Fruit fly (Drosophila melanogaster) whole organism, embryonic: ENCODE measurements around the gene ssp.

Experiments
- Abd-B ChIP-seq: fragments of 200-800 bp; sonication (Bioruptor generic); optimal IDR thresholded peaks from 2 replicates; lab custom pipeline; 2018; ENCODE audit warnings: missing biosample characterization, mild to moderate bottlenecking, missing genetic modification characterization, moderate library complexity
- Antp ChIP-seq: fragments of 200-800 bp; sonication (Bioruptor generic); optimal IDR thresholded peaks from 3 replicates; lab custom pipeline; 2016; ENCODE audit warnings: missing biosample characterization, missing genetic modification characterization
- CG1024 ChIP-seq: fragments of 200-800 bp; sonication (Bioruptor generic); IDR thresholded peaks from 2 replicates; pipeline ENCODE4 v1.3.6; 2022; ENCODE audit warnings: missing biosample characterization, missing genetic modification characterization
- CG11247 ChIP-seq: fragments of 200-800 bp; sonication (Bioruptor generic); IDR thresholded peaks from 2 replicates; pipeline ENCODE4 v1.3.6; 2022; ENCODE audit warnings: missing biosample characterization, missing genetic modification characterization
- CG12219 ChIP-seq: fragments of 200-800 bp; sonication (Bioruptor generic); optimal IDR thresholded peaks from 3 replicates; lab custom pipeline; 2018; ENCODE audit warnings: missing biosample characterization, mild to moderate bottlenecking, missing genetic modification characterization
- CG12659 ChIP-seq: fragments of 200-800 bp; sonication (Bioruptor generic); optimal IDR thresholded peaks from 3 replicates; lab custom pipeline; 2017; ENCODE audit warnings: mild to moderate bottlenecking, missing biosample characterization, missing genetic modification reagents, missing genetic modification characterization
- CG13287 ChIP-seq: fragments of 200-800 bp; sonication (Bioruptor generic); IDR thresholded peaks from 2 replicates; pipeline ENCODE4 v1.3.6; 2022; ENCODE audit warnings: missing biosample characterization, missing genetic modification characterization; ENCODE audit not compliant: partially characterized antibody
- CG15011 ChIP-seq: fragments of 200-800 bp; sonication (Bioruptor generic); optimal IDR thresholded peaks from 3 replicates; lab custom pipeline; 2018; ENCODE audit warnings: missing biosample characterization, mild to moderate bottlenecking, missing genetic modification characterization
- CG16863 ChIP-seq: fragments of 200-800 bp; sonication (Bioruptor generic); optimal IDR thresholded peaks from 3 replicates; lab custom pipeline; 2016; ENCODE audit warnings: missing biosample characterization, missing genetic modification characterization
- CG17612 ChIP-seq: fragments of 200-800 bp; sonication (Bioruptor generic); IDR thresholded peaks from 2 replicates; pipeline ENCODE4 v1.3.6; 2022; ENCODE audit warnings: missing biosample characterization, missing genetic modification characterization
- CG30431 ChIP-seq: fragments of 200-800 bp; sonication (Bioruptor generic); optimal IDR thresholded peaks from 2 replicates; lab custom pipeline; 2017; ENCODE audit warnings: missing biosample characterization, missing genetic modification characterization
- CG3065 ChIP-seq: fragments of 200-800 bp; sonication (Bioruptor generic); optimal IDR thresholded peaks from 2 replicates; lab custom pipeline; 2016; ENCODE audit warnings: missing biosample characterization, missing genetic modification characterization
- CG3163 ChIP-seq: fragments of 200-800 bp; sonication (Bioruptor generic); optimal IDR thresholded peaks from 3 replicates; lab custom pipeline; 2016; ENCODE audit warnings: missing biosample characterization, missing genetic modification characterization
- CG4328 ChIP-seq: fragments of 200-800 bp; sonication (Bioruptor generic); optimal IDR thresholded peaks from 3 replicates; lab custom pipeline; 2017; ENCODE audit warnings: missing biosample characterization, missing genetic modification reagents, missing genetic modification characterization
- CG4854 ChIP-seq: fragments of 200-800 bp; sonication (Bioruptor generic); optimal IDR thresholded peaks from 2 replicates; lab custom pipeline; 2016; ENCODE audit warnings: missing biosample characterization, missing genetic modification characterization, inconsistent platforms
- CG6683 ChIP-seq: fragments of 200-800 bp; sonication (Bioruptor generic); optimal IDR thresholded peaks from 2 replicates; lab custom pipeline; 2017; ENCODE audit warnings: missing biosample characterization, mild to moderate bottlenecking, missing genetic modification characterization, missing genetic modification reagents
- CG6689 ChIP-seq: fragments of 200-800 bp; sonication (Bioruptor generic); IDR thresholded peaks from 2 replicates; pipeline ENCODE4 v1.3.6; 2022; ENCODE audit warnings: missing biosample characterization, missing genetic modification characterization
- CG9437 ChIP-seq: fragments of 200-800 bp; sonication (Bioruptor generic); optimal IDR thresholded peaks from 2 replicates; lab custom pipeline; 2018; ENCODE audit warnings: missing biosample characterization, mild to moderate bottlenecking, missing genetic modification characterization
- CkIIα-i1 ChIP-seq: fragments of 200-800 bp; sonication (Bioruptor generic); IDR thresholded peaks from 2 replicates; pipeline ENCODE4 v1.3.6; 2022; ENCODE audit warnings: missing biosample characterization, missing genetic modification characterization
- CrebB ChIP-seq: fragments of 200-800 bp; sonication (Bioruptor generic); optimal IDR thresholded peaks from 3 replicates; lab custom pipeline; 2018; ENCODE audit warnings: missing biosample characterization, mild to moderate bottlenecking, missing genetic modification characterization
- Dbx ChIP-seq: fragments of 200-800 bp; sonication (Bioruptor generic); IDR thresholded peaks from 3 replicates; pipeline ENCODE4 v1.3.6; 2022; ENCODE audit warnings: missing biosample characterization, missing genetic modification characterization
- Dfd ChIP-seq, 2 experiments: fragments of >200 bp; optimal IDR thresholded peaks; 2 replicates each; lab custom pipeline; 2017; ENCODE audit warnings: missing biosample characterization in 2 of 2, missing genetic modification characterization in 2 of 2
- Dp ChIP-seq: fragments of 200-800 bp; sonication (Bioruptor generic); optimal IDR thresholded peaks from 2 replicates; lab custom pipeline; 2018; ENCODE audit warnings: missing biosample characterization, mild to moderate bottlenecking, missing genetic modification characterization, moderate library complexity
- Gug ChIP-seq: fragments of 200-800 bp; sonication (Bioruptor generic); IDR thresholded peaks from 4 replicates; pipeline ENCODE4 v1.3.6; 2022; ENCODE audit warnings: missing biosample characterization, missing genetic modification characterization
- H2.0 ChIP-seq: fragments of 200-800 bp; sonication (Bioruptor generic); IDR thresholded peaks from 2 replicates; pipeline ENCODE4 v1.3.6; 2022; ENCODE audit warnings: missing biosample characterization, missing genetic modification characterization
- Hr78 ChIP-seq, 2 experiments: fragments of 200-800 bp in 1 of 2; fragments of >200 bp in 1 of 2; sonication (Bioruptor generic) in 1 of 2; optimal IDR thresholded peaks; 2 replicates each; lab custom pipeline; 2017 to 2019; ENCODE audit warnings: missing biosample characterization in 2 of 2, missing genetic modification characterization in 2 of 2, mild to moderate bottlenecking in 1 of 2, moderate library complexity in 1 of 2
- Lim3 ChIP-seq: fragments of 200-800 bp; sonication (Bioruptor generic); IDR thresholded peaks from 2 replicates; pipeline ENCODE4 v1.3.6; 2022; ENCODE audit warnings: missing biosample characterization, missing genetic modification characterization
- Lpt ChIP-seq: fragments of >200 bp; optimal IDR thresholded peaks from 2 replicates; lab custom pipeline; 2018; ENCODE audit warnings: missing biosample characterization, missing genetic modification characterization
- Meics ChIP-seq: fragments of 200-800 bp; sonication (Bioruptor generic); optimal IDR thresholded peaks from 2 replicates; lab custom pipeline; 2017; ENCODE audit warnings: missing biosample characterization, mild to moderate bottlenecking, missing genetic modification characterization
- NFAT ChIP-seq: fragments of 200-800 bp; sonication (Bioruptor generic); IDR thresholded peaks from 2 replicates; pipeline ENCODE4 v1.3.6; 2022; ENCODE audit warnings: missing biosample characterization, missing genetic modification characterization
- Nf-YB ChIP-seq: fragments of 200-800 bp; sonication (Bioruptor generic); optimal IDR thresholded peaks from 3 replicates; lab custom pipeline; 2019; ENCODE audit warnings: missing biosample characterization, mild to moderate bottlenecking, missing genetic modification characterization, moderate library complexity
- PHDP ChIP-seq: fragments of 200-800 bp; sonication (Bioruptor generic); optimal IDR thresholded peaks from 3 replicates; lab custom pipeline; 2018; ENCODE audit warnings: missing biosample characterization, mild to moderate bottlenecking, missing genetic modification characterization, moderate library complexity
- Sox100B ChIP-seq: fragments of 200-800 bp; sonication (Bioruptor generic); optimal IDR thresholded peaks from 3 replicates; lab custom pipeline; 2018; ENCODE audit warnings: missing biosample characterization, mild to moderate bottlenecking, missing genetic modification characterization
- Stat92E ChIP-seq, 3 experiments: fragments of >200 bp in 2 of 3; fragments of 200-800 bp in 1 of 3; sonication (Bioruptor generic) in 1 of 3; optimal IDR thresholded peaks; 2 replicates each; lab custom pipeline; 2017 to 2019; ENCODE audit warnings: missing biosample characterization in 3 of 3, missing genetic modification characterization in 3 of 3, mild to moderate bottlenecking in 1 of 3, moderate library complexity in 1 of 3
- ab ChIP-seq: fragments of 200-800 bp; sonication (Bioruptor generic); optimal IDR thresholded peaks from 2 replicates; lab custom pipeline; 2016; ENCODE audit warnings: missing biosample characterization, missing genetic modification characterization
- croc ChIP-seq: fragments of 200-800 bp; sonication (Bioruptor generic); conservative IDR thresholded peaks from 3 replicates; pipeline ENCODE4 v1.3.6; 2022; ENCODE audit warnings: missing biosample characterization, missing genetic modification characterization
- da ChIP-seq: fragments of 200-800 bp; sonication (Bioruptor generic); optimal IDR thresholded peaks from 2 replicates; lab custom pipeline; 2016; ENCODE audit warnings: missing biosample characterization, missing genetic modification characterization
- dati ChIP-seq: fragments of 200-800 bp; sonication (Bioruptor generic); IDR thresholded peaks from 2 replicates; pipeline ENCODE4 v1.3.6; 2022; ENCODE audit warnings: missing biosample characterization, missing genetic modification characterization
- dm ChIP-seq: fragments of 200-800 bp; sonication (Bioruptor generic); optimal IDR thresholded peaks from 3 replicates; lab custom pipeline; 2016; ENCODE audit warnings: missing biosample characterization, missing genetic modification characterization
- eve ChIP-seq, 2 experiments: fragments of >200 bp; optimal IDR thresholded peaks; 2 replicates each; lab custom pipeline; 2017; ENCODE audit warnings: missing biosample characterization in 2 of 2, missing genetic modification characterization in 2 of 2
- fd3F ChIP-seq: fragments of 200-800 bp; sonication (Bioruptor generic); optimal IDR thresholded peaks from 2 replicates; lab custom pipeline; 2018; ENCODE audit warnings: missing biosample characterization, mild to moderate bottlenecking, missing genetic modification characterization, moderate library complexity
- gcm2 ChIP-seq: fragments of 200-800 bp; sonication (Bioruptor generic); optimal IDR thresholded peaks from 2 replicates; lab custom pipeline; 2016; ENCODE audit warnings: missing biosample characterization, missing genetic modification characterization
- gt ChIP-seq: fragments of 200-800 bp; sonication (Bioruptor generic); IDR thresholded peaks from 2 replicates; pipeline ENCODE4 v1.3.6; 2022; ENCODE audit warnings: missing biosample characterization, missing genetic modification characterization
- jigr1 ChIP-seq: fragments of 200-800 bp; sonication (Bioruptor generic); IDR thresholded peaks from 3 replicates; pipeline ENCODE4 v1.3.6; 2022; ENCODE audit warnings: missing biosample characterization, missing genetic modification characterization
- mam ChIP-seq: fragments of 200-800 bp; sonication (Bioruptor generic); optimal IDR thresholded peaks from 3 replicates; lab custom pipeline; 2016; ENCODE audit warnings: missing biosample characterization, missing genetic modification characterization
- nerfin-2 ChIP-seq: fragments of 200-800 bp; sonication (Bioruptor generic); IDR thresholded peaks from 2 replicates; pipeline ENCODE4 v1.3.6; 2022; ENCODE audit warnings: missing biosample characterization, missing genetic modification characterization; ENCODE audit not compliant: partially characterized antibody
- org-1 ChIP-seq: fragments of 200-800 bp; sonication (Bioruptor generic); optimal IDR thresholded peaks from 2 replicates; lab custom pipeline; 2017; ENCODE audit warnings: missing biosample characterization, missing genetic modification characterization
- otp ChIP-seq: fragments of 200-800 bp; sonication (Bioruptor generic); IDR thresholded peaks from 3 replicates; pipeline ENCODE4, ENCODE4 v1.3.6; 2022; ENCODE audit warnings: missing biosample characterization, missing genetic modification characterization
- row ChIP-seq: fragments of 200-800 bp; sonication (Bioruptor generic); IDR thresholded peaks from 3 replicates; pipeline ENCODE4 v1.3.6; 2022; ENCODE audit warnings: missing biosample characterization, missing genetic modification characterization
- sens ChIP-seq: fragments of 200-800 bp; sonication (Bioruptor generic); peaks from one replicate; lab custom pipeline; 2016; ENCODE audit warnings: missing biosample characterization, missing genetic modification characterization
- tna ChIP-seq: fragments of 200-800 bp; sonication (Bioruptor generic); IDR thresholded peaks from 2 replicates; pipeline ENCODE4 v1.3.6; 2022; ENCODE audit warnings: missing biosample characterization, missing genetic modification characterization; ENCODE audit not compliant: partially characterized antibody
- tup ChIP-seq: fragments of 200-800 bp; sonication (Bioruptor generic); optimal IDR thresholded peaks from 2 replicates; lab custom pipeline; 2016; ENCODE audit warnings: missing biosample characterization, mild to moderate bottlenecking, missing genetic modification characterization, moderate library complexity

Gene ssp

dm6 chr3L:12124138-12124583, 6.1 kb downstream of the ssp start (continued):
- TF ChIP-seq tna (GFP tag; lab: Robert Waterston, UW) (peak; percentile 16; the same call in 1 of the 2 replicates), CG16863 (GFP tag; lab: Kevin White, UChicago) (no peak), mam (GFP tag; lab: Kevin White, UChicago) (no peak), org-1 (GFP tag; lab: Kevin White, UChicago) (no peak), CG15011 (GFP tag; lab: Kevin White, UChicago) (no peak), otp (GFP tag; lab: Robert Waterston, UW) (peak; percentile 54; the same call in 2 of the 3 replicates), Dfd (GFP tag; optimal IDR thresholded peaks at IDR 0.05; lab: Kevin White, UChicago) (no peak), gt (GFP tag; lab: Robert Waterston, UW) (no peak), H2.0 (GFP tag; lab: Robert Waterston, UW) (no peak), Meics (GFP tag; lab: Kevin White, UChicago) (no peak), CG4854 (no peak), dm (GFP tag; lab: Kevin White, UChicago) (peak; percentile 35), gcm2 (no peak), tup (GFP tag; lab: Kevin White, UChicago) (no peak), Stat92E (GFP tag; optimal IDR thresholded peaks at IDR 0.05; lab: Kevin White, UChicago) (no peak), Gug (GFP tag; lab: Robert Waterston, UW) (no peak), CG11247 (GFP tag; lab: Robert Waterston, UW) (no peak), fd3F (no peak), CG6683 (GFP tag; lab: Kevin White, UChicago) (no peak), ab (GFP tag; lab: Kevin White, UChicago) (no peak), Hr78 (GFP tag; optimal IDR thresholded peaks at IDR 0.05; lab: Kevin White, UChicago) (no peak), Sox100B (GFP tag; lab: Kevin White, UChicago) (no peak), Lim3 (GFP tag; lab: Robert Waterston, UW) (no peak), row (peak; percentile 11; the same call in 1 of the 3 replicates), CG12659 (peak; percentile 57), PHDP (tag; lab: Kevin White, UChicago) (no peak), sens (peak; percentile 60), nerfin-2 (GFP tag; lab: Robert Waterston, UW) (no peak), CG17612 (no peak), Lpt (no peak), Nf-YB (GFP tag; lab: Kevin White, UChicago) (peak; percentile 67), CG6689 (GFP tag; lab: Robert Waterston, UW) (no peak), CG9437 (no peak), da (GFP tag; lab: Kevin White, UChicago) (no peak), Dp (GFP tag; lab: Kevin White, UChicago) (peak; percentile 19), CG3065 (GFP tag; lab: Kevin White, UChicago) (no peak), CG1024 (GFP tag; lab: Robert Waterston, UW) (no peak), CrebB (peak; percentile 51), CkIIα-i1 (GFP tag; lab: Robert Waterston, UW) (no peak), CG4328 (GFP tag; lab: Kevin White, UChicago) (peak; percentile 4), NFAT (GFP tag; lab: Robert Waterston, UW) (peak; percentile 54; the same call in 1 of the 2 replicates), eve (GFP tag; optimal IDR thresholded peaks at IDR 0.05; lab: Kevin White, UChicago) (no peak), CG12219 (GFP tag; lab: Kevin White, UChicago) (peak; percentile 55), CG13287 (GFP tag; lab: Robert Waterston, UW) (peak; percentile 52; the same call in 1 of the 2 replicates), dati (GFP tag; lab: Robert Waterston, UW) (no peak), Dbx (GFP tag; lab: Robert Waterston, UW) (peak; percentile 54; the same call in 1 of the 3 replicates), Antp (GFP tag; lab: Kevin White, UChicago) (no peak), jigr1 (no peak), Abd-B (GFP tag; lab: Kevin White, UChicago) (peak; percentile 6), CG3163 (GFP tag; lab: Kevin White, UChicago) (no peak), CG30431 (GFP tag; lab: Kevin White, UChicago) (no peak), croc (GFP tag; lab: Robert Waterston, UW) (no peak)
